Fruit fly (Drosophila melanogaster): ENCODE data around the gene CG8010.

The CG8010 gene

dm6 chrX:19240230-19240839, 28.4 kb downstream of the CG8010 start (continued):
- TF ChIP-seq sug (tag; optimal IDR thresholded peaks at IDR 0.05) (peak; percentile 57), Bgb (GFP tag; IDR thresholded peaks at IDR 0.05; ENCODE audit: partially characterized antibody) (no peak), CG14667 (GFP tag; IDR thresholded peaks at IDR 0.05) (no peak), maf-S (GFP tag; optimal IDR thresholded peaks at IDR 0.05) (no peak), zen (tag; optimal IDR thresholded peaks at IDR 0.05) (no peak), abd-A (tag; optimal IDR thresholded peaks at IDR 0.05) (no peak), Dll (GFP tag; IDR thresholded peaks at IDR 0.05; ENCODE audit: partially characterized antibody) (no peak), jumu (GFP tag; optimal IDR thresholded peaks at IDR 0.05) (no peak), CG11560 (tag; IDR thresholded peaks at IDR 0.05) (no peak), sisA (GFP tag; IDR thresholded peaks at IDR 0.05) (0 out of 2 replicates have a peak, but pooled peaks have one; percentile 6), CG18599 (GFP tag; optimal IDR thresholded peaks at IDR 0.05) (no peak), lov (optimal IDR thresholded peaks at IDR 0.05) (no peak), lov (GFP tag; IDR thresholded peaks at IDR 0.05) (no peak), H2.0 (GFP tag; IDR thresholded peaks at IDR 0.05) (no peak), CG17361 (GFP tag; IDR thresholded peaks at IDR 0.05) (0 out of 3 replicates have a peak, but pooled peaks have one; percentile 13), onecut (GFP tag; IDR thresholded peaks at IDR 0.05) (no peak), CG2678 (tag; optimal IDR thresholded peaks at IDR 0.05) (peak; percentile 30), HmgZ (tag; optimal IDR thresholded peaks at IDR 0.05) (no peak)

- TF ChIP-seq CG34376 (GFP tag; optimal IDR thresholded peaks at IDR 0.05) (peak; percentile 11), mirr (GFP tag; optimal IDR thresholded peaks at IDR 0.05) (peak; percentile 76), MTF-1 (GFP tag; optimal IDR thresholded peaks at IDR 0.05; ENCODE audit: borderline replicate concordance) (no peak), CG15514 (GFP tag; optimal IDR thresholded peaks at IDR 0.05) (peak; percentile 37), nerfin-1 (tag; optimal IDR thresholded peaks at IDR 0.05) (no peak), mam (GFP tag; optimal IDR thresholded peaks at IDR 0.05) (no peak), run (tag; optimal IDR thresholded peaks at IDR 0.05) (peak; percentile 48), CG7987 (GFP tag; optimal IDR thresholded peaks at IDR 0.05) (no peak), chinmo (GFP tag; IDR thresholded peaks at IDR 0.05; ENCODE audit: partially characterized antibody) (no peak), lola (GFP tag; optimal IDR thresholded peaks at IDR 0.05) (no peak), CG12659 (GFP tag; optimal IDR thresholded peaks at IDR 0.05) (no peak), CG12219 (GFP tag; optimal IDR thresholded peaks at IDR 0.05) (no peak), Antp (GFP tag; optimal IDR thresholded peaks at IDR 0.05) (no peak), sob (GFP tag; IDR thresholded peaks at IDR 0.05) (no peak), exex (tag; optimal IDR thresholded peaks at IDR 0.05) (peak; percentile 69), salm (tag; optimal IDR thresholded peaks at IDR 0.05) (no peak), sug (tag; optimal IDR thresholded peaks at IDR 0.05) (peak; percentile 78), Gsc (GFP tag; IDR thresholded peaks at IDR 0.05) (no peak), cas (GFP tag; IDR thresholded peaks at IDR 0.05) (no peak), zen2 (GFP tag; IDR thresholded peaks at IDR 0.05; ENCODE audit: partially characterized antibody) (no peak), CG30431 (GFP tag; optimal IDR thresholded peaks at IDR 0.05) (no peak), lbe (GFP tag; optimal IDR thresholded peaks at IDR 0.05) (no peak), nmo (GFP tag; optimal IDR thresholded peaks at IDR 0.05) (no peak), tgo (GFP tag; IDR thresholded peaks at IDR 0.05) (no peak), CG8359 (GFP tag; optimal IDR thresholded peaks at IDR 0.05; ENCODE audit: borderline replicate concordance) (no peak)
Observed at dm6 chrX:19239365-19239764, 29.3 kb downstream of the CG8010 start.
